Fruit fly (Drosophila melanogaster): Measurements from ENCODE around the gene Srp68.

Gene Srp68

dm6 chr3L:9020436-9021370 is 45.9 kb downstream of the Srp68 start (continued):
- TF ChIP-seq fd102C (GFP tag; optimal IDR thresholded peaks at IDR 0.05) = peak; percentile 66
- no peak for TF ChIP-seq Ada2b (GFP tag; IDR thresholded peaks at IDR 0.05)
- no peak for TF ChIP-seq Ptx1 (GFP tag; IDR thresholded peaks at IDR 0.05)
- TF ChIP-seq Hr51 (GFP tag; optimal IDR thresholded peaks at IDR 0.05) = no peak
- peak; percentile 51 for TF ChIP-seq lab (GFP tag; optimal IDR thresholded peaks at IDR 0.05)
- peak; percentile 0 for TF ChIP-seq schlank (tag; optimal IDR thresholded peaks at IDR 0.05)
- no peak for TF ChIP-seq Bdp1 (GFP tag; optimal IDR thresholded peaks at IDR 0.05)
- TF ChIP-seq amos (GFP tag; IDR thresholded peaks at IDR 0.05; ENCODE audit: partially characterized antibody) = no peak
- peak; percentile 26 for TF ChIP-seq dmrt11E (tag; optimal IDR thresholded peaks at IDR 0.05)
- TF ChIP-seq CG11456 (GFP tag; IDR thresholded peaks at IDR 0.05) = no peak

dm6 chr3L:9023627-9024026 is 48.8 kb downstream of the Srp68 start:
- TF ChIP-seq sisA (GFP tag; IDR thresholded peaks at IDR 0.05) = peak; percentile 50
- TF ChIP-seq HLH3B (GFP tag; IDR thresholded peaks at IDR 0.05) = no peak
- TF ChIP-seq Sin3A (optimal IDR thresholded peaks at IDR 0.05) = no peak
- TF ChIP-seq CG5180 (GFP tag; optimal IDR thresholded peaks at IDR 0.05) = no peak
- TF ChIP-seq ash1 (GFP tag; optimal IDR thresholded peaks at IDR 0.05) = no peak
- no peak for TF ChIP-seq hkb (optimal IDR thresholded peaks at IDR 0.05)
- TF ChIP-seq hkb (GFP tag; IDR thresholded peaks at IDR 0.05) = peak; percentile 64
- peak; percentile 46 for TF ChIP-seq CG8089 (GFP tag; optimal IDR thresholded peaks at IDR 0.05)
- TF ChIP-seq ftz-f1 (GFP tag; optimal IDR thresholded peaks at IDR 0.05) = no peak
- TF ChIP-seq Stat92E (GFP tag; optimal IDR thresholded peaks at IDR 0.05) = no peak
- peak; percentile 41 for TF ChIP-seq tap (tag; optimal IDR thresholded peaks at IDR 0.05)
- peak; percentile 58 for TF ChIP-seq Mad (GFP tag; optimal IDR thresholded peaks at IDR 0.05)
- no peak for TF ChIP-seq CG6683 (GFP tag; optimal IDR thresholded peaks at IDR 0.05)
- TF ChIP-seq CG17829 (tag; optimal IDR thresholded peaks at IDR 0.05) = peak; percentile 86
- peak; percentile 29; the same call in 1 of the 3 replicates for TF ChIP-seq otp (GFP tag; IDR thresholded peaks at IDR 0.05)
- TF ChIP-seq CG7271 (tag; optimal IDR thresholded peaks at IDR 0.05) = peak; percentile 74
- TF ChIP-seq PHDP (tag; optimal IDR thresholded peaks at IDR 0.05) = peak; percentile 52
- TF ChIP-seq CG8765 (GFP tag; IDR thresholded peaks at IDR 0.05) = peak; percentile 85
- TF ChIP-seq CG13775 (GFP tag; optimal IDR thresholded peaks at IDR 0.05) = peak; percentile 77
- peak; percentile 19 for TF ChIP-seq Bdp1 (GFP tag; optimal IDR thresholded peaks at IDR 0.05)
- TF ChIP-seq stwl (tag; optimal IDR thresholded peaks at IDR 0.05) = no peak
- TF ChIP-seq CG11504 (tag; optimal IDR thresholded peaks at IDR 0.05) = peak; percentile 69
- TF ChIP-seq CG30431 (GFP tag; optimal IDR thresholded peaks at IDR 0.05) = peak; percentile 77
- TF ChIP-seq chinmo (GFP tag; IDR thresholded peaks at IDR 0.05; ENCODE audit: partially characterized antibody) = no peak
- TF ChIP-seq hbn (GFP tag; IDR thresholded peaks at IDR 0.05; ENCODE audit: partially characterized antibody) = no peak
- TF ChIP-seq CG9727 (GFP tag; optimal IDR thresholded peaks at IDR 0.05) = peak; percentile 92
- TF ChIP-seq CrebB (tag; optimal IDR thresholded peaks at IDR 0.05) = peak; percentile 28
- no peak for TF ChIP-seq Trl (optimal IDR thresholded peaks at IDR 0.05)
- peak; percentile 56 for TF ChIP-seq Trl (GFP tag; optimal IDR thresholded peaks at IDR 0.05)
- TF ChIP-seq Asciz (GFP tag; optimal IDR thresholded peaks at IDR 0.05) = no peak
- TF ChIP-seq CG11723 (GFP tag; optimal IDR thresholded peaks at IDR 0.05) = peak; percentile 10
- TF ChIP-seq Atf3 (GFP tag; optimal IDR thresholded peaks at IDR 0.05) = peak; percentile 72
- TF ChIP-seq CG1603 (tag; optimal IDR thresholded peaks at IDR 0.05) = peak; percentile 74
- TF ChIP-seq schlank (tag; optimal IDR thresholded peaks at IDR 0.05) = no peak
- no peak for TF ChIP-seq Gug (GFP tag; IDR thresholded peaks at IDR 0.05)
- TF ChIP-seq nau (GFP tag; optimal IDR thresholded peaks at IDR 0.05) = no peak
- TF ChIP-seq HLH4C (GFP tag; IDR thresholded peaks at IDR 0.05; ENCODE audit: partially characterized antibody) = no peak
- TF ChIP-seq p53 (GFP tag; optimal IDR thresholded peaks at IDR 0.05) = no peak
- peak; percentile 69 for TF ChIP-seq dan (GFP tag; IDR thresholded peaks at IDR 0.05)
